Worm (Caenorhabditis elegans) whole organism, mixed stage, embryonic: ENCODE measurements around the gene F10D7.3.

ENCODE experiments used
- blmp-1 ChIP-seq: fragments of 150-350 bp; optimal IDR thresholded peaks from 2 replicates; lab custom pipeline; 2014; ENCODE audit warnings: missing biosample characterization, missing genetic modification characterization
- ceh-83 ChIP-seq: fragments of 200-800 bp; sonication (Bioruptor generic); optimal IDR thresholded peaks from 2 replicates; lab custom pipeline; 2018; ENCODE audit warnings: mild to moderate bottlenecking, missing genetic modification characterization, missing compliant biosample characterization
- ces-1 ChIP-seq: fragments of 150-350 bp; optimal IDR thresholded peaks from 2 replicates; lab custom pipeline; 2014; ENCODE audit warnings: missing biosample characterization, missing genetic modification reagents, missing genetic modification characterization
- ham-2 ChIP-seq: fragments of 200-800 bp; sonication (Bioruptor generic); optimal IDR thresholded peaks from 2 replicates; lab custom pipeline; 2018; ENCODE audit warnings: mild to moderate bottlenecking, missing genetic modification characterization, missing compliant biosample characterization
- mep-1 ChIP-seq: fragments of 150-350 bp; optimal IDR thresholded peaks from 2 replicates; lab custom pipeline; 2017; ENCODE audit warnings: missing biosample characterization, missing genetic modification reagents, missing genetic modification characterization, inconsistent platforms
- nhr-237 ChIP-seq: fragments of 150-350 bp; optimal IDR thresholded peaks from 2 replicates; lab custom pipeline; 2014; ENCODE audit warnings: missing biosample characterization, missing genetic modification characterization
- nhr-28 ChIP-seq: fragments of 150-350 bp; optimal IDR thresholded peaks from 2 replicates; lab custom pipeline; 2014; ENCODE audit warnings: missing biosample characterization, missing genetic modification characterization
- nhr-76 ChIP-seq: sonication (generic microtip); optimal IDR thresholded peaks from 2 replicates; lab custom pipeline; 2017; ENCODE audit warnings: missing biosample characterization, missing genetic modification characterization
- pha-4 ChIP-seq: fragments of 150-350 bp; optimal IDR thresholded peaks from 2 replicates; lab custom pipeline; 2018; ENCODE audit warnings: missing biosample characterization, missing genetic modification reagents, missing genetic modification characterization
- unc-62 ChIP-seq: fragments of 150-350 bp; optimal IDR thresholded peaks from 2 replicates; lab custom pipeline; 2014; ENCODE audit warnings: missing biosample characterization, missing genetic modification reagents, missing genetic modification characterization
- zip-8 ChIP-seq: fragments of 150-350 bp; optimal IDR thresholded peaks from 2 replicates; lab custom pipeline; 2014; ENCODE audit warnings: missing biosample characterization, missing genetic modification characterization
- ztf-11 ChIP-seq: fragments of 150-350 bp; optimal IDR thresholded peaks from 2 replicates; lab custom pipeline; 2014; ENCODE audit warnings: missing biosample characterization, missing genetic modification characterization

ce11 chrX:17363491-17363890 lies 10.9 kb downstream of the F10D7.3 start:
- TF ChIP-seq nhr-237 (tag; lab: Kevin White, UChicago) (no peak), nhr-28 (tag; lab: Kevin White, UChicago) (no peak), zip-8 (tag; lab: Kevin White, UChicago) (no peak), nhr-76 (tag; lab: Kevin White, UChicago) (no peak), unc-62 (GFP tag; lab: Kevin White, UChicago) (no peak), ztf-11 (tag; lab: Kevin White, UChicago) (no peak), blmp-1 (tag; lab: Kevin White, UChicago) (no peak), ces-1 (GFP tag; lab: Kevin White, UChicago) (no peak), ham-2 (GFP tag; lab: Kevin White, UChicago) (no peak), ceh-83 (GFP tag; lab: Kevin White, UChicago) (no peak), pha-4 (tag; lab: Kevin White, UChicago) (no peak), mep-1 (tag; lab: Kevin White, UChicago) (no peak)
